Worm (Caenorhabditis elegans) whole organism, midembryonic: ENCODE results near the gene dnj-13.

Source experiments
- T22C8.4 ChIP-seq: fragments of 200-800 bp; sonication (Bioruptor generic); IDR thresholded peaks from 2 replicates; pipeline ENCODE4 v1.3.6; 2022; ENCODE audit warnings: missing genetic modification characterization, missing compliant biosample characterization
- cog-1 ChIP-seq: sonication (generic microtip); optimal IDR thresholded peaks from 2 replicates; lab custom pipeline; 2016; ENCODE audit warnings: missing genetic modification characterization, missing compliant biosample characterization
- flt-1 ChIP-seq: fragments of 200-800 bp; sonication (Bioruptor generic); IDR thresholded peaks from 2 replicates; pipeline ENCODE4 v1.3.6; 2022; ENCODE audit warnings: missing genetic modification characterization, missing compliant biosample characterization
- klf-2 ChIP-seq: fragments of 200-800 bp; sonication (Bioruptor generic); conservative IDR thresholded peaks from 2 replicates; pipeline ENCODE4 v1.3.6; 2022; ENCODE audit warnings: missing genetic modification reagents, missing genetic modification characterization, missing compliant biosample characterization
- med-1 ChIP-seq: sonication (generic microtip); optimal IDR thresholded peaks from 2 replicates; lab custom pipeline; 2017; ENCODE audit warnings: missing genetic modification characterization, mild to moderate bottlenecking, missing compliant biosample characterization, antibody characterized with exemption, missing genetic modification reagents; ENCODE audit not compliant: insufficient read depth
- ref-1 ChIP-seq: fragments of 200-800 bp; sonication (Bioruptor generic); conservative IDR thresholded peaks from 2 replicates; pipeline ENCODE4 v1.3.6; 2022; ENCODE audit warnings: missing genetic modification reagents, missing genetic modification characterization, missing compliant biosample characterization
- tab-1 ChIP-seq: fragments of 200-800 bp; sonication (Bioruptor generic); IDR thresholded peaks from 2 replicates; pipeline ENCODE4 v1.3.6; 2022; ENCODE audit warnings: missing genetic modification characterization, missing compliant biosample characterization
- ztf-23 ChIP-seq: fragments of 200-800 bp; sonication (Bioruptor generic); IDR thresholded peaks from 2 replicates; pipeline ENCODE4 v1.3.6; 2022; ENCODE audit warnings: missing genetic modification reagents, missing genetic modification characterization, missing compliant biosample characterization
- ztf-29 ChIP-seq: fragments of 200-800 bp; sonication (Bioruptor generic); IDR thresholded peaks from 2 replicates; pipeline ENCODE4 v1.3.6; 2022; ENCODE audit warnings: missing genetic modification reagents, missing genetic modification characterization, missing compliant biosample characterization

dnj-13 gene

DNA sequence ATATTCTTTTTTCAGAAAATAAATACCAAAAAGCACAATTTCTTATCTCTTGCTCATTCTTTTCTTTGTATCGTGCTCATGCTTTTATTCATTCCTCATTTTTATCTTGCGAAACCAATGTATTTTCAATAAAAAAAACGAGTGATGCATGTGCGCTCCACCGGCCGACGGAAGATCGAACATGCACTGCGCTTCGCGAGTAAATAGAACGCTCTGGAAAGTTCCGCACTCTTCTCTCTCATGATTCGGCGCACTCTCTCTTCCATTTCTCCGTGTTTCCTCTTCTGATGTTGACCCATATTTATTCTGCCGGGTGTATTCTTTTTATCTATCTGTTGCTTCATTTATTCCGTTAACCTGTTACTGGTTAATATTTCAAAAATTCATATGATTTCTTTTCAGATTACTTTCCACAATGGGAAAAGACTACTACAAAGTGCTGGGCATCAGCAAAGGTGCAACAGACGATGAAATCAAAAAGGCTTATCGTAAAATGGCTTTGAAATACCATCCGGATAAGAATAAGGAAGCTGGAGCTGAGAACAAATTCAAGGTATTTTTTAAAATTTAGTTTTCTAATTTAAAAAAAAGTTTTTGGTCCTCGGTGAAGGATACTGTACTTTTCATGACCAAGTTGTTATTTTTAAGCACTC is at the start of gene dnj-13:
Gene dnj-13 (plus strand): TSS at position 403 of the 653 bp plus-strand sequence.
- TF ChIP-seq ztf-29 (GFP tag; lab: Robert Waterston, UW) (no peak), cog-1 (tag; lab: Kevin White, UChicago) (peak; percentile 88), klf-2 (GFP tag; lab: Robert Waterston, UW) (no peak), med-1 (GFP tag; lab: Kevin White, UChicago) (no peak), tab-1 (GFP tag; lab: Robert Waterston, UW) (peak; percentile 49; the same call in 1 of the 2 replicates), flt-1 (GFP tag; lab: Robert Waterston, UW) (peak; percentile 87), ztf-23 (GFP tag; lab: Robert Waterston, UW) (peak; percentile 76), T22C8.4 (GFP tag; lab: Robert Waterston, UW) (peak; percentile 49; the same call in 1 of the 2 replicates), ref-1 (no peak)

DNA sequence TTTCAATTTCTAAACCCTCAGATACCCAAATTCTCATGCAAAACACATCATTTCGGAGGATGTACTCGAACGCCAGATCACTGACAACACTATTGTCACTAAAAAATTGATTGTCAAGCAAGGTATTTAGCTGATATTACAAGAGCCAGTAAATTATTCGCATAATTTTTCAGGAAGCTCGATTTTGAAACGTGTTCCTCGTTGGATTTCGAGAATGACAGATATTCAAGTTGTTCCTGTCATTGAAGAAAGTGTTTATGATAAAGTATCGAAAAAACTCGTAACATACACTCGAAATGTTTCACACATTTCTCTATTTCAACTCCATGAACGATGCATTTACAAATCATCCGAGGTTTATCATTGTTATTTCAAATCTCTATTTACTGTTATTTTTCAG is 49.7 kb upstream of the dnj-13 start:
- TF ChIP-seq tab-1 (GFP tag; lab: Robert Waterston, UW) (no peak), cog-1 (tag; lab: Kevin White, UChicago) (no peak), ref-1 (no peak)

DNA sequence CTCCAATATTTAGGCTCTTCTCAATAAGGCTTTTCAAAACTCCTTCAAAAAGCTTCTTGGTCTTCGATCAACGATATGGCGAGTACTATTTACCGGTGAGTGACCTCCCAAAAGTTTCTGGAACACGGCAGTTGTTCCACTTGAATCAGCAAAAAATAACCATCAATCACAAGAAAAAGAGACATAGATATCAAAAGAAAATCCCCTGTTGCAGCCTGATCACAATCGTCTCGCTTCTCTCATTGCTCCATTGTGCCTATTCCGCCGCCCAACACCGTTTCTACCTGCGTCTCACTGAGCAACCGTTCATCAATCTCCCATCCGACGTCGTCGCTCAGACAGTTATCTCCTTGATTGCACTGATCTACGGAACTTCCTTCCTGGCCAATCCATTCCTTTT is 48.7 kb upstream of the dnj-13 start, which contains the start of gene emc-5:
Gene emc-5 (plus strand): TSS at position 14 of the 400 bp plus-strand sequence.
- no peak for TF ChIP-seq klf-2 (GFP tag; lab: Robert Waterston, UW)
- TF ChIP-seq cog-1 (tag; lab: Kevin White, UChicago): no peak
- TF ChIP-seq tab-1 (GFP tag; lab: Robert Waterston, UW): no peak
- no peak for TF ChIP-seq ztf-23 (GFP tag; lab: Robert Waterston, UW)
- no peak for TF ChIP-seq med-1 (GFP tag; lab: Kevin White, UChicago)
- TF ChIP-seq flt-1 (GFP tag; lab: Robert Waterston, UW): no peak
- no peak for TF ChIP-seq ref-1
- TF ChIP-seq T22C8.4 (GFP tag; lab: Robert Waterston, UW): no peak
- no peak for TF ChIP-seq ztf-29 (GFP tag; lab: Robert Waterston, UW)

DNA sequence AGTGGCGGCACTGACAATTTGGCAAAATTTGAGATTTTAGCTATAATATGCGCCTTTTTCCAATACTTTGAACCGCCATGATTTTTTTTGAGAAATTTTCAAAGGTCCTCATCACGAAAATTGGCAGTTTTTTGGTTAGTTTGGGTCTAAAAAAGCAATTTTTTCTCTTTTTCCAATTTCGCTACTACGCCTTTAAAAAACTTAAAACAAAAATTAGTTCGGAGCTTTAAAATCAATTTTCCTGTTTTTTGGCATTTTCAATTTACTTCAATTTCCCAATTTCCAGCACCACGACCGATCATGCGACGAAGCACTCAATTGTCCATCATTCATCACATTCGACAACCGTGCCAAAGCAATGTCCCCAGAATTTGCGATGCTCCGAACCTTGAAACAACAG is 48.1 kb upstream of the dnj-13 start, which contains the start of gene B0334.5:
Gene B0334.5 (plus strand): TSS at position 301 of the 400 bp plus-strand sequence.
- no peak for TF ChIP-seq flt-1 (GFP tag; lab: Robert Waterston, UW)
- no peak for TF ChIP-seq tab-1 (GFP tag; lab: Robert Waterston, UW)
- no peak for TF ChIP-seq klf-2 (GFP tag; lab: Robert Waterston, UW)
- no peak for TF ChIP-seq ref-1
- no peak for TF ChIP-seq ztf-29 (GFP tag; lab: Robert Waterston, UW)
- 0 out of 2 replicates have a peak, but pooled peaks have one; percentile 31 for TF ChIP-seq ztf-23 (GFP tag; lab: Robert Waterston, UW)

DNA sequence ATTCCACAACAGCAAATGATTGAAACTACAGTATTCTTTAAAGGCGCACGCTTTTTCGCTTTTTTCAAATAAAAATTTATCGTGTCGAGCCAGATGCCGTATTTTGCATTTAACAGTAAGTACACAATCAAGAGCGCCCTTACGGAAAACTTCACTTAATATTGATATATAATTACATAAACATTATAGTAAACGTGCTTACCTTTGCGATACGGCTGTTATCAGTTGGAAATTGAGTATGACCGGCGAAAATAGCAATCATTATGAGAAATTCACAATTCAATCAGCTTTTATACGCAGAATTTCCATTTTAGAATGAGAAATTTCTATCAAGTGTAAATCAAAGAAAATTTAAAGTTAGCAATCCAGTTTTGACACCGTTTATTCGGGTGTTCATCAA is 45.3 kb upstream of the dnj-13 start, which contains the start of gene B0334.20:
Gene B0334.20 (minus strand): TSS at position 262 of the 400 bp plus-strand sequence.
- TF ChIP-seq ref-1: no peak
- TF ChIP-seq ztf-23 (GFP tag; lab: Robert Waterston, UW): no peak
- TF ChIP-seq klf-2 (GFP tag; lab: Robert Waterston, UW): no peak
- TF ChIP-seq tab-1 (GFP tag; lab: Robert Waterston, UW): no peak
- TF ChIP-seq med-1 (GFP tag; lab: Kevin White, UChicago): no peak
- TF ChIP-seq cog-1 (tag; lab: Kevin White, UChicago): no peak
- no peak for TF ChIP-seq ztf-29 (GFP tag; lab: Robert Waterston, UW)
- no peak for TF ChIP-seq flt-1 (GFP tag; lab: Robert Waterston, UW)
- no peak for TF ChIP-seq T22C8.4 (GFP tag; lab: Robert Waterston, UW)

DNA sequence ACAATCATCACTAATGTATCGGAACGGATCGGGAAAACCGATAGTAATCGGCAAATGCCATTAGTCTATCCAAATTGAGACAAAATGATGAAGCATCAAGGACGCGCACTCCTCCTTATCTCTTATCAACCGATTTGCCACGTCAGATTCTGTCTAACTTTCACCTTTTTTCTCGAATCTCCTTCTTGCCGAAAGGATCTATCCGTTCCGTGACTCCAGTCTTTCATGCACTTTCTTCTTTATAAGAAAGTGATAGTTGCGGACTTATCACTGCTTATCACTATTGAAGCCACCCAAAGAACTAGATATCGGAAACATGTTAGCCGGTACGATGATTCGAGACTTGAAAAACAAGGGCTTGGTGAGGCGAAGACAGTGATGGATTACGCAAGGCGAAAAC is 43.5 kb upstream of the dnj-13 start:
- TF ChIP-seq med-1 (GFP tag; lab: Kevin White, UChicago) (no peak), flt-1 (GFP tag; lab: Robert Waterston, UW) (no peak), T22C8.4 (GFP tag; lab: Robert Waterston, UW) (no peak), tab-1 (GFP tag; lab: Robert Waterston, UW) (no peak), cog-1 (tag; lab: Kevin White, UChicago) (no peak), ref-1 (no peak), ztf-23 (GFP tag; lab: Robert Waterston, UW) (no peak), klf-2 (GFP tag; lab: Robert Waterston, UW) (no peak), ztf-29 (GFP tag; lab: Robert Waterston, UW) (no peak)

DNA sequence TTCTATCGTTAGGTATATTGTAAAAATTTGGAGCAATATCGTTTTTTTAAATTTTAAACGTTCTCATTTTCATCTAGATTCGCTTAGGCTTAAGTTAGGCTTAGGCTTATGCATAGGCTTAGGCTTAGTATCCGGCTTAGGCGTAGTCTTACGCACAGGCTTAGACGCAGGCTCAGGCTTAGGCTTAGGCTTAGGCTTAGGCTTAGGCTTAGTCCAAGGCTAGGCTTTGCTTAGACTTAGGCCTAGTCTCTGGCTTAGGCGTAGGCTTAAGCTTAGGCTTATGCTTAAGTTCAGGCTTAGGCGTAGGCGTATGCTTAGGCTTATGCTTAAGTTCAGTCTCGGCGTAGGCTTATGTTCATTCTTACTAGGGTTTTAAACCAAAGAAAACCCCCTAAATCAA is 41.7 kb upstream of the dnj-13 start:
- TF ChIP-seq tab-1 (GFP tag; lab: Robert Waterston, UW): no peak
- TF ChIP-seq flt-1 (GFP tag; lab: Robert Waterston, UW): no peak
- TF ChIP-seq ztf-29 (GFP tag; lab: Robert Waterston, UW): peak; percentile 67; the same call in 1 of the 2 replicates

DNA sequence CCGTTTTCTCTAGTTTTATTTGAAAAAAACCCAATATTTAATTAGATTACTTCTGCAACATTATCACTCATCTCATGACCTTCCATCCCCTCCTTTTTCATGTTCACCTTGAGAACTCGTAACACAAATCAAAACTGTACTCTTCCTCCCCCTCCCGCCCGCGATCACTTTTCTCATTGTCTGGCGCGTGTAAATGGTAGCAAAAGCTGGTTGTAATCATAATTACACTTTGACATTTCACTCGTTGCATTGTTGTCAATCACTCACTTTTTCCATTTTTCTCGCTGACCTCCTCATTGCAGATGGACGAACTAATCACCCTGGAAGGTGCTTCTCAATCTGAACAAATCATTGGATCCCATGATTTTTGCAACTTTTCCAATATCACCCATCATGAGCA is 35.1 kb upstream of the dnj-13 start, which contains the start of gene npr-41:
Gene npr-41 (plus strand): TSS at position 301 of the 400 bp plus-strand sequence.
- no peak for TF ChIP-seq klf-2 (GFP tag; lab: Robert Waterston, UW)
- TF ChIP-seq tab-1 (GFP tag; lab: Robert Waterston, UW): no peak
- no peak for TF ChIP-seq ztf-23 (GFP tag; lab: Robert Waterston, UW)
- no peak for TF ChIP-seq ztf-29 (GFP tag; lab: Robert Waterston, UW)
- no peak for TF ChIP-seq T22C8.4 (GFP tag; lab: Robert Waterston, UW)
- no peak for TF ChIP-seq flt-1 (GFP tag; lab: Robert Waterston, UW)
- TF ChIP-seq med-1 (GFP tag; lab: Kevin White, UChicago): no peak
- no peak for TF ChIP-seq ref-1
- no peak for TF ChIP-seq cog-1 (tag; lab: Kevin White, UChicago)

DNA sequence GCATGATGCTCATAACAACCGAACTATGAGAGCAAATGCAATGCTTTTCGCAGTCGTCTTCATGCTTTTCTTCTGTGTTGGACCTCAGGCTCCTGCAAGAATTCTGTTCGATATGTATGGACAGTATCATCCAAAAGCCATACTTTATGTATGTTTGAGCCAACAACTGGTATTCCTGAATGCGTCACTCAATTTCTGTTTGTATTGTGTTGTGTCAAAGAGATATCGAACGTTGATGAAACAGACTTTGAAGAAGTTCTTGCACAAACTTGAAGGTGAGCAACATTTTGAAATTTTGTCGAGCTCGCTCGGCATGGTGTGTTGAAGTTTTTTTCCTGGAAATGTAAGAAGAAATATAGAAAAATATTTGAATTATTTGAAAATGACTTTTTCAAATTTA is 32.6 kb upstream of the dnj-13 start:
- TF ChIP-seq ztf-23 (GFP tag; lab: Robert Waterston, UW): no peak
- TF ChIP-seq tab-1 (GFP tag; lab: Robert Waterston, UW): no peak
- TF ChIP-seq klf-2 (GFP tag; lab: Robert Waterston, UW): no peak
- no peak for TF ChIP-seq med-1 (GFP tag; lab: Kevin White, UChicago)
- TF ChIP-seq cog-1 (tag; lab: Kevin White, UChicago): no peak
- TF ChIP-seq ztf-29 (GFP tag; lab: Robert Waterston, UW): no peak
- no peak for TF ChIP-seq ref-1
- no peak for TF ChIP-seq T22C8.4 (GFP tag; lab: Robert Waterston, UW)
- no peak for TF ChIP-seq flt-1 (GFP tag; lab: Robert Waterston, UW)
